Worm (Caenorhabditis elegans): ENCODE data around the gene trxr-1.

The trxr-1 gene

DNA sequence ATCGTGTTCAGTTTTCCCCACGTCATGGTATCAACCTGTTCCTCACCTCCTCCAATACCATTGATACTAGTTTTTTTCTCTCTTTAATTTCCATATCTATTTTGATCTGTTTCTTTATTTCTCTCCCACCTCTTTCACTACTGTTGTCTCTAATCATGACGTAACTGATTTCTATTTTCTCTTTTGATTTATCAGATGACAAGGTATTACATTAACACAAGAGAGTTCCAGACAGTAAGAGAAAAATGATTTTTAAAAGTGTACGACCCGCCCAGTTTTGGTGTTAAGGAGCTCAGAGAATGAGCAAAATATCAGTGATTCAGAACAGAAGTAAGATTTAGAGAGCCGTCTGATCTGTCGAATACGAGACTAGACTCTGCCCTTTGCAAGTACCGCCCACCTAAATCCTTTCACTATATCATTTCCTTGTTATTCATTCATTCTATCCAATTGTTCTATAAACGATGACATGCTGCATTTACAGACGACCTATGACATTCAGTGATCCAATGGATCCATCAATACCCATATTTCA lies 38.0 kb downstream of the trxr-1 start, which contains the start of gene nhr-105:
Gene nhr-105 (plus strand): TSS at position 485 of the 535 bp plus-strand sequence.
- TF ChIP-seq dao-5 (tag; optimal IDR thresholded peaks at IDR 0.05) (no peak), him-1 (tag; optimal IDR thresholded peaks at IDR 0.05) (no peak), W03F9.2 (tag; optimal IDR thresholded peaks at IDR 0.05) (no peak)

DNA sequence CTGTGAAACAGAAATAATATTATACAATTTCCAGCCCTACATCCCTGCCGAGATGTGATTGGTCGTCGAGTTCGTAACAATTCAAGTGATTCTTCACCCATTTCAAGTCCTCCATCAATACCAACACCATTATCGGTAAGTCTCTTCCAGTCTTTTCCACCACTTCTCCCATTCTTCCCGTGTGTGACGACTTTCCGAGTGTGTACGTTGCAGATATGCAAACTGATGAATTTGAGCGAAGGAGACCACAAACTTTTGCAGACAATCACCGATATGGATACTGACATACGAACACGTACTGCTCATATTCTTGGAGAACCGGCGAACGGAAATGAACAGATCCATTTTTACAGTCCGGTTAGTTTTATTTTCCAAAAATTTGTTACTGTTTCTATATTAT lies 39.8 kb downstream of the trxr-1 start:
- TF ChIP-seq him-1 (tag; optimal IDR thresholded peaks at IDR 0.05) (no peak), dao-5 (tag; optimal IDR thresholded peaks at IDR 0.05) (no peak), W03F9.2 (tag; optimal IDR thresholded peaks at IDR 0.05) (no peak)

DNA sequence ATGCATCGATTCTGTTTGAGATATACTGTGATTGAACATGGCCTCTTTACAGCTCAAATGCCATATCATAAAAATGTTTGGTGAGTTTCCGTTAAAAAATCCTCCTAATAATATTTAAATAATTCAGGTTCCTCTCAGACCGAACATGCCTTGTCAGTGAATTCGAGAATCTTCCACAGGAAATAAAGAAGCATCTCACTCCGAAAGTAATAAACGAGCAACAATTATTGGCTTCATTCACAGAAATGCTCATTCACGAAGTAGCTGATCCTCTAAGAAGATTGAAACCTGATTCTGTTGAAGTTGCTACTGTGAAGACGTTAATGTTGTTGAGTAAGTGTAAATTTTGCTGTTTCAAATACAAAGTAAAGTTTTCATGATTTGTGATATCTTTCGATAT lies 40.4 kb downstream of the trxr-1 start:
- TF ChIP-seq W03F9.2 (tag; optimal IDR thresholded peaks at IDR 0.05) (no peak), him-1 (tag; optimal IDR thresholded peaks at IDR 0.05) (no peak), dao-5 (tag; optimal IDR thresholded peaks at IDR 0.05) (no peak)

DNA sequence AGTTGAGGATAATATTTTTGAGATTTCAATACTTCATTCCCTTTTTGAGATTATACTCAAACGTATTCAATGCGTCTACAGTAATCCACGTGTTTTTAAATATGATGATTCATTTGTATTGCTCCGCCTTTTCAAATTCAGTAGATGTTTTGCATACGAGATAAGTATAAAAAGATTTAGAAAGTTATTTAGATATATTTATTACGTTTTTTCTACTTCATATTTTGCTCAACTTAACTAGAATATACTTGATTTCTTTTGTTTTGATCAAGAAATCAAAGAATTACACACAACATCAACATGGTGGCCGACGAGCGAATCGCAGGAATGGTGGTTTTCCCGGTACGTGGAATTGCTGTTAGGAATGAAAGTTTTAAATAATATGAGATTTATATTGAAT lies 45.9 kb downstream of the trxr-1 start, which contains the start of gene srx-50:
Gene srx-50 (plus strand): TSS at position 301 of the 400 bp plus-strand sequence.
- TF ChIP-seq him-1 (tag; optimal IDR thresholded peaks at IDR 0.05) (no peak), W03F9.2 (tag; optimal IDR thresholded peaks at IDR 0.05) (no peak), dao-5 (tag; optimal IDR thresholded peaks at IDR 0.05) (no peak)

DNA sequence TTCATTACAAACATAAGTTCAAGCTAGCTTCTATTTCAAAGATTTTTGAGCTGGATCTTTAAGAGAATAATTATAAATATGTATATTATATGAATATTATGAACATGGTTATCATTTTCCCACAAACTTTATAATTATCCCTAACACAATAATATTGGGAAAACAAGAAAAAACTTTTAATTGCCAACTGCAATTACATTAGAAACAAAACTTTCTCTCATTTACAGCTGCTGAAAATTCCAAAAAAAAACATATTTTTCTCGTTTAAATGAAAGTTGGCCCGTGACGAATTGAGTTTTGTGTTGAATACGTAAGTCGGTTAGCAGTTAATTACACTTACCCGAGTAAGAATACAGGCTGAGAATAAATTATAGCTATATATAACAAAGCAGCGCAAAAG lies 50.9 kb downstream of the trxr-1 start:
- TF ChIP-seq W03F9.2 (tag; optimal IDR thresholded peaks at IDR 0.05) (no peak), him-1 (tag; optimal IDR thresholded peaks at IDR 0.05) (no peak), dao-5 (tag; optimal IDR thresholded peaks at IDR 0.05) (no peak)

DNA sequence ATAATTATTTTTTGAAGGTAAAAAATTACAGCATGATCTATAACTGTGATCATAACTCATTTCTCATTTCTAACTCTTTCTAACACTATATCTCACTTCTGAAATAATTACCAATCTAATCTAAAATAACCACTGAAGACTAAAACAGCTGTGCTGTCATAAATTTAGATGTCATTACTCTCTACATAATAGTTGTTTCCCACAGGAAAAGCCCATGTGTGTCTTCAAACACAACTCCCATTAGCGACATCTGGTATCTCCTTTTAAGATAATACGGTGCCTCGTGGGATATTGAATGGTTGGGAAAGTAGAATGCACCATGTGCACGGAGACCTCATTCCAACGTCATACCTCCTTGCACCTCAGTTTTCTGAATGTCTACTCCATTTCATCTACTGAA lies 53.3 kb downstream of the trxr-1 start, which contains the start of gene Y43B11AL.1:
Gene Y43B11AL.1 (plus strand): TSS at position 301 of the 400 bp plus-strand sequence.
- no peak for TF ChIP-seq W03F9.2 (tag; optimal IDR thresholded peaks at IDR 0.05)
- no peak for TF ChIP-seq dao-5 (tag; optimal IDR thresholded peaks at IDR 0.05)
- TF ChIP-seq him-1 (tag; optimal IDR thresholded peaks at IDR 0.05), result no peak

All from whole organism, L4/young adult.